In the genomic region with DNA sequence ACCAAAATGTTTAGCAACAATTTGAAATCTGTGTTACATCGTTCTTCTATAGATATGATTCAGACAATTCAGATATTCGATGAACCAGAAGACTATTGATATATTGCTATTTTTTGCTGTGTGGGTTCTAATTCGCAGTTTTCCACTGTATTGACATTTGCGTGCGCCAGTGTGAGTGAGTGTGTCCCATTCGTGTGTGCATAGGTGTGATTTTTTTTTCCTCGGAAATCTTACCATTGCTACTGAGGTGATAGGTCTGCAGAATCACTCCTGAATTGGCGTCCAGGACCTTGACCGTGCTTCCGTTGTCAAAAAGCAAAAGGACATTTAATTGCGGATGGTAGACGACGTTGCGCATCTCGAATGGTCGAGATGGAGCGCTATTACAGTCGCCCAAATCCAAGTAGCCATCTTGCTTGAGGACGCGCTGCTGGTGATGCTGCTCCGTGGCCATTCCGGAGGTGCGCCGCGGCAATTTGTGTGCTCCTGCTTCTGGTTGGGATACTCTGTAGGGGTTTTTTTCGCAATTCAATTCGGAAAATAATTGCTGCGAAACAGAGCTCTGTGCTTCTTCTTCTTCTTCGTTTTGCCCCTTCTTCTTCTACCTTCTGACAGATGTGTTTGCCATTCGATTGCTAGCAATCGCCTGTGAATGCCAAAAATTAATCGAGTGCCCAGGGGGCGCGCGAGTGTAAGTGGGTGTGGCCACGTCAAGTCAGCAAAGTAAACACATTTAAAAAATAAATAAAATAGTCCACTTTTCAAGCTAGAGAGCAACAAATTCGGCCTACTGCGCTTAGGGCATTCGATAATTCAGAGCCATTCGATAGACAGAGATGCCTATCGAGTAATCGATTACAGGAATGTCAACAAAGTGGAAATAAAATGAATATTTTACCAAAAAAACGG, we compare ENCODE assay signal across 5 fruit fly cellular contexts.
TF ChIP-seq lines count a peak whose summit lies in the region.

Bruce (minus strand) TSS at position 620 of the 909 bp plus-strand sequence.
CG12818 (plus strand) TSS at position 848 of the 909 bp plus-strand sequence.

- no peak for TF ChIP-seq CTCF in whole organism, embryonic (GFP tag; optimal IDR thresholded peaks at IDR 0.05; lab: Kevin White, UChicago)

TF ChIP-seq in Kc167, 6 proteins besides CTCF, POLR2A, EP300 and RAD21:
- TF ChIP-seq insv (optimal IDR thresholded peaks at IDR 0.05; lab: Kevin White, UChicago) (no peak), psq (optimal IDR thresholded peaks at IDR 0.05; lab: Kevin White, UChicago) (peak; percentile 84)

TF ChIP-seq in whole organism, 6 proteins besides CTCF, POLR2A, EP300 and RAD21:
- TF ChIP-seq usp (GFP tag; optimal IDR thresholded peaks at IDR 0.05; lab: Kevin White, UChicago) (no peak), Dll (optimal IDR thresholded peaks at IDR 0.05; lab: Kevin White, UChicago) (peak; percentile 77), psq (optimal IDR thresholded peaks at IDR 0.05; lab: Kevin White, UChicago) (peak; percentile 54), CG8478 (optimal IDR thresholded peaks at IDR 0.05; lab: Kevin White, UChicago) (no peak)

TF ChIP-seq in whole organism, adult, 20 proteins besides CTCF, POLR2A, EP300 and RAD21:
- TF ChIP-seq cnc (optimal IDR thresholded peaks at IDR 0.05; lab: Kevin White, UChicago): no peak
- peak; percentile 34 for TF ChIP-seq Mnt (GFP tag; optimal IDR thresholded peaks at IDR 0.05; lab: Kevin White, UChicago)
- peak; percentile 36 for TF ChIP-seq CG12768 (GFP tag; optimal IDR thresholded peaks at IDR 0.05; lab: Kevin White, UChicago)
- TF ChIP-seq Hr96 (GFP tag; optimal IDR thresholded peaks at IDR 0.05; lab: Kevin White, UChicago): no peak
- TF ChIP-seq CG7101 (tag; optimal IDR thresholded peaks at IDR 0.05; lab: Kevin White, UChicago): peak; percentile 20
- TF ChIP-seq CG7045 (GFP tag; optimal IDR thresholded peaks at IDR 0.05; lab: Kevin White, UChicago): peak; percentile 44
- peak; percentile 40 for TF ChIP-seq tj (GFP tag; optimal IDR thresholded peaks at IDR 0.05; lab: Kevin White, UChicago)
- TF ChIP-seq pad (GFP tag; optimal IDR thresholded peaks at IDR 0.05; lab: Kevin White, UChicago): peak; percentile 29
- no peak for TF ChIP-seq Clk (GFP tag; optimal IDR thresholded peaks at IDR 0.05; lab: Kevin White, UChicago)
- peak; percentile 20 for TF ChIP-seq Crg-1 (GFP tag; optimal IDR thresholded peaks at IDR 0.05; lab: Kevin White, UChicago)
- peak; percentile 11 for TF ChIP-seq CG11617 (GFP tag; optimal IDR thresholded peaks at IDR 0.05; lab: Kevin White, UChicago)

TF ChIP-seq in whole organism, embryonic, 481 proteins besides CTCF, POLR2A, EP300 and RAD21 (continues in another document):
- TF ChIP-seq Meics (GFP tag; optimal IDR thresholded peaks at IDR 0.05; lab: Kevin White, UChicago) (no peak), cg (GFP tag; optimal IDR thresholded peaks at IDR 0.05; lab: Kevin White, UChicago) (peak; percentile 71), tap (tag; optimal IDR thresholded peaks at IDR 0.05; lab: Kevin White, UChicago) (no peak), Doc3 (GFP tag; IDR thresholded peaks at IDR 0.05; lab: Robert Waterston, UW; ENCODE audit: partially characterized antibody) (peak; percentile 54; the same call in 2 of the 3 replicates), ato (GFP tag; IDR thresholded peaks at IDR 0.05; lab: Robert Waterston, UW; ENCODE audit: partially characterized antibody) (peak; percentile 86), CG14860 (GFP tag; IDR thresholded peaks at IDR 0.05; lab: Robert Waterston, UW; ENCODE audit: partially characterized antibody) (peak; percentile 90), CG2129 (GFP tag; IDR thresholded peaks at IDR 0.05; lab: Robert Waterston, UW; ENCODE audit: partially characterized antibody) (peak; percentile 51), chinmo (GFP tag; IDR thresholded peaks at IDR 0.05; lab: Robert Waterston, UW; ENCODE audit: partially characterized antibody) (peak; percentile 64; the same call in 1 of the 4 replicates), nerfin-1 (tag; optimal IDR thresholded peaks at IDR 0.05; lab: Kevin White, UChicago) (no peak), YL-1 (GFP tag; optimal IDR thresholded peaks at IDR 0.05; lab: Kevin White, UChicago) (peak; percentile 76), Sin3A (optimal IDR thresholded peaks at IDR 0.05; lab: Kevin White, UChicago) (peak; percentile 85), chif (GFP tag; optimal IDR thresholded peaks at IDR 0.05; lab: Kevin White, UChicago) (no peak), Dll (GFP tag; IDR thresholded peaks at IDR 0.05; lab: Robert Waterston, UW; ENCODE audit: partially characterized antibody) (peak; percentile 82), Ada2b (GFP tag; IDR thresholded peaks at IDR 0.05; lab: Robert Waterston, UW) (no peak), hbn (GFP tag; IDR thresholded peaks at IDR 0.05; lab: Robert Waterston, UW; ENCODE audit: partially characterized antibody) (peak; percentile 60; the same call in 1 of the 2 replicates), MBD-R2 (GFP tag; IDR thresholded peaks at IDR 0.05; lab: Robert Waterston, UW) (peak; percentile 70; the same call in 1 of the 2 replicates), CG34422 (GFP tag; IDR thresholded peaks at IDR 0.05; lab: Robert Waterston, UW) (peak; percentile 43; the same call in 1 of the 3 replicates), sd (tag; optimal IDR thresholded peaks at IDR 0.05; lab: Kevin White, UChicago) (no peak), Opbp (GFP tag; IDR thresholded peaks at IDR 0.05; lab: Robert Waterston, UW; ENCODE audit: partially characterized antibody) (peak; percentile 58; the same call in 1 of the 3 replicates), CG13287 (GFP tag; IDR thresholded peaks at IDR 0.05; lab: Robert Waterston, UW; ENCODE audit: partially characterized antibody) (peak; percentile 82), lab (GFP tag; optimal IDR thresholded peaks at IDR 0.05; lab: Kevin White, UChicago) (no peak), CG17385 (GFP tag; optimal IDR thresholded peaks at IDR 0.05; lab: Kevin White, UChicago) (peak; percentile 100), rib (GFP tag; IDR thresholded peaks at IDR 0.05; lab: Robert Waterston, UW) (0 out of 2 replicates have a peak, but pooled peaks have one; percentile 11), Dp (GFP tag; optimal IDR thresholded peaks at IDR 0.05; lab: Kevin White, UChicago) (peak; percentile 50), CG42726 (GFP tag; IDR thresholded peaks at IDR 0.05; lab: Robert Waterston, UW; ENCODE audit: partially characterized antibody) (peak; percentile 39; the same call in 1 of the 2 replicates), CG8924 (tag; optimal IDR thresholded peaks at IDR 0.05; lab: Kevin White, UChicago) (no peak), ro (GFP tag; IDR thresholded peaks at IDR 0.05; lab: Robert Waterston, UW) (no peak)

TF ChIP-seq in whole organism, prepupa, 60 proteins besides CTCF, POLR2A, EP300 and RAD21:
- TF ChIP-seq dsx (GFP tag; optimal IDR thresholded peaks at IDR 0.05; lab: Kevin White, UChicago; ENCODE audit: poor library complexity, severe bottlenecking) (no peak), fkh (GFP tag; optimal IDR thresholded peaks at IDR 0.05; lab: Kevin White, UChicago) (peak; percentile 96), topi (GFP tag; optimal IDR thresholded peaks at IDR 0.05; lab: Kevin White, UChicago) (no peak), CG16779 (tag; optimal IDR thresholded peaks at IDR 0.05; lab: Kevin White, UChicago) (no peak), achi (GFP tag; optimal IDR thresholded peaks at IDR 0.05; lab: Kevin White, UChicago) (peak; percentile 97)
